Worm (Caenorhabditis elegans) whole organism, young adult: Measurements from ENCODE around the gene T28F3.11.
A peak's percentile ranks its signal among the peaks of the same experiment; 100 is the strongest.

Experiments used
- F49E8.2 ChIP-seq: sonication (generic microtip); optimal IDR thresholded peaks from 3 replicates; lab custom pipeline; 2017; ENCODE audit warnings: missing genetic modification characterization, mild to moderate bottlenecking, missing compliant biosample characterization, antibody characterized with exemption, moderate library complexity; ENCODE audit not compliant: insufficient read depth
- Y56A3A.18 ChIP-seq: fragments of 200-800 bp; sonication (Bioruptor generic); IDR thresholded peaks from 2 replicates; pipeline ENCODE4 v1.3.6; 2022; ENCODE audit warnings: missing genetic modification reagents, missing genetic modification characterization, missing compliant biosample characterization
- Y95B8A.8 ChIP-seq: fragments of 200-800 bp; sonication (Bioruptor generic); IDR thresholded peaks from 2 replicates; pipeline ENCODE4 v1.3.6; 2022; ENCODE audit warnings: missing genetic modification reagents, missing genetic modification characterization, missing compliant biosample characterization
- aptf-2 ChIP-seq: fragments of 200-800 bp; sonication (Bioruptor generic); conservative IDR thresholded peaks from 2 replicates; pipeline ENCODE4 v1.3.6; 2022; ENCODE audit warnings: missing genetic modification reagents, missing genetic modification characterization, missing compliant biosample characterization
- atf-7 ChIP-seq: sonication (generic microtip); optimal IDR thresholded peaks from 2 replicates; lab custom pipeline; 2017; ENCODE audit warnings: mild to moderate bottlenecking, missing genetic modification characterization, missing compliant biosample characterization
- attf-5 ChIP-seq: fragments of 200-800 bp; sonication (Bioruptor generic); optimal IDR thresholded peaks from 2 replicates; lab custom pipeline; 2018; ENCODE audit warnings: mild to moderate bottlenecking, missing genetic modification characterization, missing compliant biosample characterization
- attf-6 ChIP-seq: fragments of 200-800 bp; sonication (Bioruptor generic); IDR thresholded peaks from 2 replicates; pipeline ENCODE4 v1.3.6; 2022; ENCODE audit warnings: missing genetic modification reagents, missing genetic modification characterization, missing compliant biosample characterization
- bed-2 ChIP-seq: fragments of 200-800 bp; sonication (Bioruptor generic); IDR thresholded peaks from 2 replicates; pipeline ENCODE4 v1.3.6; 2022; ENCODE audit warnings: missing genetic modification reagents, missing genetic modification characterization, missing compliant biosample characterization
- ccch-3 ChIP-seq: fragments of 200-800 bp; sonication (Bioruptor generic); optimal IDR thresholded peaks from 2 replicates; lab custom pipeline; 2018; ENCODE audit warnings: mild to moderate bottlenecking, missing genetic modification characterization, missing compliant biosample characterization
- ceh-40 ChIP-seq: fragments of 200-800 bp; sonication (Bioruptor generic); IDR thresholded peaks from 2 replicates; pipeline ENCODE4 v1.3.6; 2022; ENCODE audit warnings: missing genetic modification characterization, missing compliant biosample characterization
- ceh-91 ChIP-seq: fragments of 200-800 bp; sonication (Bioruptor generic); IDR thresholded peaks from 2 replicates; pipeline ENCODE4 v1.3.6; 2022; ENCODE audit warnings: missing genetic modification reagents, missing genetic modification characterization, missing compliant biosample characterization
- egl-44 ChIP-seq: fragments of 200-800 bp; sonication (Bioruptor generic); IDR thresholded peaks from 2 replicates; pipeline ENCODE4 v1.3.6; 2022; ENCODE audit warnings: missing genetic modification reagents, missing genetic modification characterization, missing compliant biosample characterization
- ekl-4 ChIP-seq: fragments of 200-800 bp; sonication (Bioruptor generic); IDR thresholded peaks from 2 replicates; pipeline ENCODE4 v1.3.6; 2022; ENCODE audit warnings: missing genetic modification reagents, missing genetic modification characterization, missing compliant biosample characterization
- ets-4 ChIP-seq: fragments of 200-800 bp; sonication (Bioruptor generic); optimal IDR thresholded peaks from 2 replicates; lab custom pipeline; 2018; ENCODE audit warnings: mild to moderate bottlenecking, missing genetic modification characterization, missing compliant biosample characterization
- him-1 ChIP-seq: sonication (generic microtip); optimal IDR thresholded peaks from 2 replicates; lab custom pipeline; 2016; ENCODE audit warnings: missing genotype, missing genetic modification reagents, missing genetic modification characterization, missing compliant biosample characterization
- hlh-26 ChIP-seq: fragments of 200-800 bp; sonication (Bioruptor generic); conservative IDR thresholded peaks from 2 replicates; pipeline ENCODE4 v1.3.6; 2022; ENCODE audit warnings: missing genetic modification reagents, missing genetic modification characterization, missing compliant biosample characterization
- lag-1 ChIP-seq: fragments of 200-800 bp; sonication (Bioruptor generic); IDR thresholded peaks from 2 replicates; pipeline ENCODE4 v1.3.6; 2022; ENCODE audit warnings: missing genetic modification reagents, missing genetic modification characterization, missing compliant biosample characterization
- let-526 ChIP-seq: fragments of 200-800 bp; sonication (Bioruptor generic); IDR thresholded peaks from 2 replicates; pipeline ENCODE4 v1.3.6; 2022; ENCODE audit warnings: missing genetic modification reagents, missing genetic modification characterization, missing compliant biosample characterization
- let-607 ChIP-seq, 2 experiments: fragments of 200-800 bp in 1 of 2; sonication (Bioruptor generic) in 1 of 2; sonication (generic microtip) in 1 of 2; optimal IDR thresholded peaks; 2 replicates each; lab custom pipeline; 2016 to 2018; ENCODE audit warnings: mild to moderate bottlenecking in 2 of 2, missing compliant biosample characterization in 2 of 2, missing genetic modification characterization in 2 of 2, moderate library complexity in 2 of 2, missing genotype in 1 of 2
- lin-54 ChIP-seq: fragments of 200-800 bp; sonication (Bioruptor generic); optimal IDR thresholded peaks from 2 replicates; lab custom pipeline; 2018; ENCODE audit warnings: mild to moderate bottlenecking, missing genetic modification characterization, missing compliant biosample characterization
- madf-10 ChIP-seq: sonication (generic microtip); optimal IDR thresholded peaks from 2 replicates; lab custom pipeline; 2016; ENCODE audit warnings: mild to moderate bottlenecking, missing genetic modification characterization, missing compliant biosample characterization
- mcd-1 ChIP-seq: fragments of 200-800 bp; sonication (Bioruptor generic); IDR thresholded peaks from 2 replicates; pipeline ENCODE4 v1.3.6; 2022; ENCODE audit warnings: missing genetic modification reagents, missing genetic modification characterization, missing compliant biosample characterization
- mel-28 ChIP-seq: sonication (generic microtip); optimal IDR thresholded peaks from 2 replicates; lab custom pipeline; 2016; ENCODE audit warnings: borderline replicate concordance, mild to moderate bottlenecking, missing genetic modification characterization, missing compliant biosample characterization
- nhr-120 ChIP-seq: fragments of 200-800 bp; sonication (Bioruptor generic); IDR thresholded peaks from 2 replicates; pipeline ENCODE4 v1.3.6; 2022; ENCODE audit warnings: missing genetic modification characterization, missing compliant biosample characterization
- nhr-27 ChIP-seq: fragments of 200-800 bp; sonication (Bioruptor generic); optimal IDR thresholded peaks from 2 replicates; lab custom pipeline; 2018; ENCODE audit warnings: mild to moderate bottlenecking, missing genetic modification characterization, moderate library complexity, missing compliant biosample characterization
- nhr-80 ChIP-seq: sonication (generic microtip); optimal IDR thresholded peaks from 2 replicates; lab custom pipeline; 2016; ENCODE audit warnings: missing genetic modification characterization, missing compliant biosample characterization
- nhr-90 ChIP-seq: sonication (generic microtip); optimal IDR thresholded peaks from 2 replicates; lab custom pipeline; 2016; ENCODE audit warnings: missing genotype, mild to moderate bottlenecking, missing genetic modification characterization, missing compliant biosample characterization
- snpc-4 ChIP-seq, 5 experiments: fragments of 150-350 bp in 1 of 5; sonication (generic microtip) in 4 of 5; optimal IDR thresholded peaks; 2 replicates each; lab custom pipeline; 2014 to 2018; ENCODE audit warnings: missing genetic modification characterization in 5 of 5, missing biosample characterization in 3 of 5, antibody characterized with exemption in 2 of 5, mild to moderate bottlenecking in 2 of 5, missing compliant biosample characterization in 2 of 5, missing genotype in 2 of 5, moderate library complexity in 2 of 5, missing genetic modification reagents in 1 of 5
- sptf-2 ChIP-seq: fragments of 200-800 bp; sonication (Bioruptor generic); optimal IDR thresholded peaks from 2 replicates; lab custom pipeline; 2018; ENCODE audit warnings: mild to moderate bottlenecking, missing genetic modification characterization, missing compliant biosample characterization
- tbp1 ChIP-seq: fragments of 200-800 bp; sonication (Bioruptor generic); optimal IDR thresholded peaks from 2 replicates; lab custom pipeline; 2018; ENCODE audit warnings: mild to moderate bottlenecking, missing genetic modification characterization, missing compliant biosample characterization
- unc-62 ChIP-seq: fragments of 150-350 bp; optimal IDR thresholded peaks from 2 replicates; lab custom pipeline; 2014; ENCODE audit warnings: missing biosample characterization, missing genetic modification reagents, missing genetic modification characterization
- ztf-18 ChIP-seq: sonication (generic microtip); optimal IDR thresholded peaks from 2 replicates; lab custom pipeline; 2016; ENCODE audit warnings: missing genotype, mild to moderate bottlenecking, missing genetic modification characterization, missing compliant biosample characterization
- ztf-22 ChIP-seq: fragments of 200-800 bp; sonication (Bioruptor generic); optimal IDR thresholded peaks from 2 replicates; lab custom pipeline; 2018; ENCODE audit warnings: mild to moderate bottlenecking, missing genetic modification characterization, moderate library complexity, missing compliant biosample characterization

Gene T28F3.11

DNA sequence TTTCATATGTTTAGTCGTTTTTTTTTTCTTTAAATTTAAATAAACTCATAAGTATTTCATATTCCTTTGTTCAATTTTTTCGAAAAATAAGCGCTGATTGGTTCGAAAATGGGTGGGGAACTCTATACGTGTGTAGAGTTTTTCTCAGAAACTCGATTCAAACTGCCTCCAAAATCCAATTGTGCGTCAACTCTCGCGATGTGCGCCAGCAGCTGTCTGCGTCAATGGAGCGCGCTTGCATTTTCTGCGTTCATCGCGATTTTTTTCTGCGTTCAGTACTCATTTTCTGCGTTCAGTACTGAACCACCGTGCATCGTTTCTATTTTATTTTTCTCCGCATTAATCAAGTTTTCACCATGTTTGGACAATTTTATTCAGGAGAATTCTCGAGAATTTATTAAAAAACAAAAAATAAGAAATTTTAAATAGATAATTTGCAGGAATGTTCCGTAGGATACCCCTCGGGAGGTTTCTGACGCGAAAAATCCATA, 41.7 kb downstream of the T28F3.11 start, which contains the start of gene eelo-2 (continued):
- TF ChIP-seq ceh-40 (GFP tag; lab: Robert Waterston, UW) (no peak), lag-1 (GFP tag; lab: Robert Waterston, UW) (peak; percentile 81; the same call in 1 of the 2 replicates), aptf-2 (no peak), ets-4 (peak; percentile 72)

DNA sequence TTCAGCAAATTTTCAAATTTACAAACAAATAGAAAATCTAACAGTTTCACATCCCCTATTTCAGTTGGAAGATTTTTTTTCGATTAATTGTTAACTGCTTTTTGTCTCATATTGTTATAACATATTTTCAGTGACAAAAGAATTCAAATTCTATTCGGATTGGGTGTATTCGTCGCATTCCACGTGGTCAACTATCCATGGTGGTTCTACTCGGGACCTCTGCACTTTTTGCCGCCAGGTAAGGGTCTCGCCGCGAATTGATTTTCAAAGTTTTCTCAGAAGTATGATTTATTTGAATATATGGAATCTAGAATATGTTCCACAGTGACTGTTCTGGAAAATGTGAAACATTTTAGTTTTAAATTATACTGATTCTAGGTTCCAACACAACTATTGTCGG, 42.9 kb downstream of the T28F3.11 start:
- TF ChIP-seq attf-6 (GFP tag; lab: Robert Waterston, UW): no peak

DNA sequence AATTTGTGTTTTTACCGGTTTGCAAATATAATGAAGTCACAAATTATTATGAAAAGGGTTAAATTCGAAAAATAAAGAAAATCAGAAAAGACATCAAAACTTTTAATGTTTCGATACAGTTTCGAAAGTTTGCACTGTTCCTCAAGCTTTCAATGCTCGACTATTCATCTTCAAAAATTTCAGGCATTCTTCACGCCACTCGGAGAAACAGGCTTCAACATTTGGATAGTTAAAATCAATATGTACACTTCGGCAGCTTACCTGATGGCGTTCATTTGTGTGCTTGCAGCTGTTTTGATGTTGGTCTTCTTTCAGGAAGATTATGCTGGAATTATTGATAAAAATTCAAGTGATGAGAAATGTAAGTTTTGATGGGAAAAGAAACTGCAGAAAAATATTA, 44.3 kb downstream of the T28F3.11 start:
- TF ChIP-seq tbp1 (GFP tag; lab: Kevin White, UChicago): no peak
- TF ChIP-seq madf-10 (tag; lab: Kevin White, UChicago): no peak
- TF ChIP-seq hlh-26 (GFP tag; lab: Robert Waterston, UW): no peak
- no peak for TF ChIP-seq nhr-90 (tag; lab: Kevin White, UChicago)
- no peak for TF ChIP-seq bed-2
- TF ChIP-seq Y95B8A.8 (GFP tag; lab: Robert Waterston, UW): no peak
- no peak for TF ChIP-seq nhr-120
- no peak for TF ChIP-seq nhr-27 (tag; lab: Kevin White, UChicago)
- no peak for TF ChIP-seq snpc-4 (GFP tag; optimal IDR thresholded peaks at IDR 0.05; lab: Kevin White, UChicago)
- no peak for TF ChIP-seq snpc-4 (tag; optimal IDR thresholded peaks at IDR 0.05; lab: Kevin White, UChicago)
- TF ChIP-seq ekl-4 (GFP tag; lab: Robert Waterston, UW): no peak
- TF ChIP-seq F49E8.2 (tag; lab: Kevin White, UChicago): no peak
- no peak for TF ChIP-seq let-526 (GFP tag; lab: Robert Waterston, UW)
- no peak for TF ChIP-seq mel-28 (tag; lab: Kevin White, UChicago)
- TF ChIP-seq, all 124 proteins: peak for 0

DNA sequence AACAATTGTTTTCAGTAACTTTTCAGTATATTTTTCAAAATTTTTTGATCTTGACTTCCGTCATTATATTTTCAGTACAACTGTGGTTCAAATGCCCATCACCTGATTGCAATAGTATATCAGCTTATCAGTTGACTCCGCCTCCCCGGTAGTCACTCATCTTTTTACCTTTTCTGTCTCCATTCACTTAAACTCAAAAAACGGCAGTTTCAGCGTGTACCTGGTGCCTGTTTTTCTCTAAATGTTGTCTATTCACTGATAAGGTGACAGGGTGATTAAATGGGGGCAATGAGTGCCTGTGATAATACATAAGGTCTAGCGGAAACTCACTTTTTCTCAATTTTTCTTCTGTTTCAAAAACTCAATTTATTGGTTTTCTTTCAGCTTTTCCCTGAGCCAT, 46.3 kb downstream of the T28F3.11 start, which contains the start of gene ZK550.2:
Gene ZK550.2 (plus strand): TSS at position 385 of the 400 bp plus-strand sequence.
- peak; percentile 8 for TF ChIP-seq lin-54 (GFP tag; lab: Kevin White, UChicago)
- peak; percentile 70; the same call in 1 of the 2 replicates for TF ChIP-seq egl-44 (GFP tag; lab: Robert Waterston, UW)
- no peak for TF ChIP-seq ekl-4 (GFP tag; lab: Robert Waterston, UW)
- TF ChIP-seq tbp1 (GFP tag; lab: Kevin White, UChicago): peak; percentile 54
- peak; percentile 21 for TF ChIP-seq attf-5 (GFP tag; lab: Kevin White, UChicago)
- TF ChIP-seq ets-4: peak; percentile 82
- 0 out of 2 replicates have a peak, but pooled peaks have one; percentile 37 for TF ChIP-seq mcd-1 (GFP tag; lab: Robert Waterston, UW)
- peak; percentile 56 for TF ChIP-seq unc-62 (GFP tag; lab: Kevin White, UChicago)
- 0 out of 2 replicates have a peak, but pooled peaks have one; percentile 78 for TF ChIP-seq Y56A3A.18
- TF ChIP-seq ztf-22 (GFP tag; lab: Kevin White, UChicago): peak; percentile 63
- TF ChIP-seq ztf-18: peak; percentile 23
- no peak for TF ChIP-seq ccch-3 (GFP tag; lab: Kevin White, UChicago)
- TF ChIP-seq sptf-2: peak; percentile 13
- TF ChIP-seq nhr-80 (tag; lab: Kevin White, UChicago): peak; percentile 97
- no peak for TF ChIP-seq attf-6 (GFP tag; lab: Robert Waterston, UW)
- TF ChIP-seq ceh-91 (GFP tag; lab: Robert Waterston, UW): no peak
- peak in 1 of 2 experiments; percentile 5 for TF ChIP-seq let-607 (tag; optimal IDR thresholded peaks at IDR 0.05; lab: Kevin White, UChicago)
- TF ChIP-seq nhr-90 (tag; lab: Kevin White, UChicago): peak; percentile 40
- TF ChIP-seq atf-7 (tag; lab: Kevin White, UChicago): peak; percentile 45
- no peak for TF ChIP-seq him-1 (tag; lab: Kevin White, UChicago)
- TF ChIP-seq, all 124 proteins: peak for 15
